Worm (Caenorhabditis elegans) whole organism, early embryonic: ENCODE measurements around the gene T10C6.10.

Experiments
- B0310.2 ChIP-seq: sonication (generic microtip); optimal IDR thresholded peaks from 2 replicates; lab custom pipeline; 2016; ENCODE audit warnings: mild to moderate bottlenecking, missing genetic modification characterization, missing compliant biosample characterization
- aly-1 ChIP-seq: sonication (generic microtip); optimal IDR thresholded peaks from 2 replicates; lab custom pipeline; 2016; ENCODE audit warnings: missing genetic modification characterization, missing compliant biosample characterization
- ama-1 ChIP-seq: fragments of 150-350 bp; optimal IDR thresholded peaks from 2 replicates; lab custom pipeline; 2014
- ceh-13 ChIP-seq: fragments of 200-800 bp; sonication (Bioruptor generic); optimal IDR thresholded peaks from 2 replicates; lab custom pipeline; 2018; ENCODE audit warnings: mild to moderate bottlenecking, missing genetic modification characterization, missing compliant biosample characterization
- ceh-36 ChIP-seq: sonication (generic microtip); optimal IDR thresholded peaks from 2 replicates; lab custom pipeline; 2016; ENCODE audit warnings: missing genetic modification characterization, inconsistent platforms, missing compliant biosample characterization
- ets-7 ChIP-seq: sonication (generic microtip); optimal IDR thresholded peaks from 2 replicates; lab custom pipeline; 2016; ENCODE audit warnings: missing genotype, missing genetic modification characterization, missing compliant biosample characterization
- flt-1 ChIP-seq: fragments of 200-800 bp; sonication (Bioruptor generic); IDR thresholded peaks from 2 replicates; pipeline ENCODE4 v1.3.6; 2022; ENCODE audit warnings: missing genetic modification characterization, missing compliant biosample characterization
- hmg-4 ChIP-seq: fragments of 200-800 bp; sonication (Bioruptor generic); optimal IDR thresholded peaks from 2 replicates; lab custom pipeline; 2018; ENCODE audit warnings: mild to moderate bottlenecking, missing genetic modification characterization, missing compliant biosample characterization
- hnd-1 ChIP-seq: sonication (generic microtip); optimal IDR thresholded peaks from 2 replicates; lab custom pipeline; 2016; ENCODE audit warnings: missing genetic modification characterization, missing compliant biosample characterization
- pes-1 ChIP-seq: fragments of 200-800 bp; sonication (Bioruptor generic); IDR thresholded peaks from 2 replicates; pipeline ENCODE4 v1.3.6; 2022; ENCODE audit warnings: missing genetic modification reagents, missing genetic modification characterization, missing compliant biosample characterization
- sea-1 ChIP-seq: fragments of 200-800 bp; sonication (Bioruptor generic); conservative IDR thresholded peaks from 2 replicates; pipeline ENCODE4 v1.3.6; 2022; ENCODE audit warnings: missing genetic modification characterization, missing compliant biosample characterization

- no peak for TF ChIP-seq ceh-13 (GFP tag; lab: Kevin White, UChicago)
- no peak for TF ChIP-seq ama-1 (lab: Kevin White, UChicago)
- TF ChIP-seq flt-1, result no peak
- TF ChIP-seq hmg-4 (GFP tag; lab: Kevin White, UChicago), result no peak
- TF ChIP-seq aly-1 (tag; lab: Kevin White, UChicago), result no peak
- no peak for TF ChIP-seq sea-1 (GFP tag; lab: Robert Waterston, UW)
- no peak for TF ChIP-seq B0310.2
- no peak for TF ChIP-seq ceh-36 (tag; lab: Kevin White, UChicago)
- TF ChIP-seq ets-7 (tag; lab: Kevin White, UChicago), result no peak
- no peak for TF ChIP-seq hnd-1
- TF ChIP-seq pes-1 (GFP tag; lab: Robert Waterston, UW), result no peak
These were observed 7.0 kb upstream of the T10C6.10 start for ce11 chrV:16029237-16029636.
